Fruit fly (Drosophila melanogaster) whole organism, embryonic: Measurements from ENCODE around the gene amos.
A peak's percentile ranks its signal among the peaks of the same experiment; 100 is the strongest.

Source experiments
- Antp ChIP-seq: fragments of 200-800 bp; sonication (Bioruptor generic); optimal IDR thresholded peaks from 3 replicates; lab custom pipeline; 2016; ENCODE audit warnings: missing biosample characterization, missing genetic modification characterization
- CG11093 ChIP-seq: fragments of 200-800 bp; sonication (Bioruptor generic); IDR thresholded peaks from 3 replicates; pipeline ENCODE4 v1.3.6; 2022; ENCODE audit warnings: missing biosample characterization, missing genetic modification characterization
- CG11398 ChIP-seq: fragments of 200-800 bp; sonication (Bioruptor generic); optimal IDR thresholded peaks from 2 replicates; lab custom pipeline; 2016; ENCODE audit warnings: missing biosample characterization, missing genetic modification characterization
- CG1602 ChIP-seq: fragments of 200-800 bp; sonication (Bioruptor generic); optimal IDR thresholded peaks from 3 replicates; lab custom pipeline; 2016; ENCODE audit warnings: missing biosample characterization, missing genetic modification characterization
- CG17328 ChIP-seq: fragments of 200-800 bp; sonication (Bioruptor generic); IDR thresholded peaks from 2 replicates; pipeline ENCODE4 v1.3.6; 2022; ENCODE audit warnings: missing biosample characterization, missing genetic modification characterization
- CG2202 ChIP-seq: fragments of 200-800 bp; sonication (Bioruptor generic); optimal IDR thresholded peaks from 2 replicates; lab custom pipeline; 2018; ENCODE audit warnings: missing biosample characterization, mild to moderate bottlenecking, missing genetic modification characterization
- CG30020 ChIP-seq: fragments of 200-800 bp; optimal IDR thresholded peaks from 2 replicates; lab custom pipeline; 2019; ENCODE audit warnings: missing biosample characterization, mild to moderate bottlenecking, missing genetic modification characterization, moderate library complexity
- CG6689 ChIP-seq: fragments of 200-800 bp; sonication (Bioruptor generic); IDR thresholded peaks from 2 replicates; pipeline ENCODE4 v1.3.6; 2022; ENCODE audit warnings: missing biosample characterization, missing genetic modification characterization
- CG7556 ChIP-seq: fragments of 200-800 bp; sonication (Bioruptor generic); optimal IDR thresholded peaks from 2 replicates; lab custom pipeline; 2017; ENCODE audit warnings: missing biosample characterization, mild to moderate bottlenecking, missing genetic modification characterization
- CG7745 ChIP-seq: fragments of 200-800 bp; sonication (Bioruptor generic); optimal IDR thresholded peaks from 2 replicates; lab custom pipeline; 2018; ENCODE audit warnings: missing biosample characterization, mild to moderate bottlenecking, missing genetic modification characterization, moderate library complexity
- CG8290 ChIP-seq, 3 experiments: fragments of 200-800 bp; sonication (Bioruptor generic); optimal IDR thresholded peaks; 2 replicates each; lab custom pipeline; 2016 to 2019; ENCODE audit warnings: missing biosample characterization in 3 of 3, missing genetic modification characterization in 3 of 3, mild to moderate bottlenecking in 2 of 3, moderate library complexity in 1 of 3
- CG9797 ChIP-seq: fragments of 200-800 bp; sonication (Bioruptor generic); optimal IDR thresholded peaks from 3 replicates; lab custom pipeline; 2018; ENCODE audit warnings: missing biosample characterization, mild to moderate bottlenecking, missing genetic modification characterization
- CG9817 ChIP-seq: fragments of 200-800 bp; sonication (Bioruptor generic); optimal IDR thresholded peaks from 2 replicates; lab custom pipeline; 2018; ENCODE audit warnings: missing biosample characterization, mild to moderate bottlenecking, missing genetic modification characterization, moderate library complexity
- D19A ChIP-seq: fragments of 200-800 bp; optimal IDR thresholded peaks from 3 replicates; lab custom pipeline; 2019; ENCODE audit warnings: missing biosample characterization, mild to moderate bottlenecking, missing genetic modification characterization, moderate library complexity
- Drgx ChIP-seq: fragments of 200-800 bp; sonication (Bioruptor generic); IDR thresholded peaks from 2 replicates; pipeline ENCODE4 v1.3.6; 2022; ENCODE audit warnings: missing biosample characterization, missing genetic modification characterization
- Ets65A ChIP-seq: fragments of 200-800 bp; sonication (Bioruptor generic); peaks from one replicate; lab custom pipeline; 2016; ENCODE audit warnings: missing biosample characterization, missing genetic modification characterization
- Fer3 ChIP-seq: fragments of 200-800 bp; sonication (Bioruptor generic); optimal IDR thresholded peaks from 2 replicates; lab custom pipeline; 2018; ENCODE audit warnings: missing biosample characterization, mild to moderate bottlenecking, missing genetic modification characterization, moderate library complexity
- Hey ChIP-seq: fragments of 200-800 bp; sonication (Bioruptor generic); optimal IDR thresholded peaks from 3 replicates; lab custom pipeline; 2018; ENCODE audit warnings: missing biosample characterization, mild to moderate bottlenecking, missing genetic modification characterization
- HmgD ChIP-seq: fragments of 200-800 bp; sonication (Bioruptor generic); optimal IDR thresholded peaks from 3 replicates; lab custom pipeline; 2016; ENCODE audit warnings: missing biosample characterization, missing genetic modification characterization
- HmgZ ChIP-seq: fragments of 200-800 bp; sonication (Bioruptor generic); optimal IDR thresholded peaks from 2 replicates; lab custom pipeline; 2018; ENCODE audit warnings: missing biosample characterization, mild to moderate bottlenecking, missing genetic modification characterization
- Hmr ChIP-seq: fragments of 200-800 bp; sonication (Bioruptor generic); optimal IDR thresholded peaks from 3 replicates; lab custom pipeline; 2017; ENCODE audit warnings: mild to moderate bottlenecking, missing biosample characterization, missing genetic modification reagents, missing genetic modification characterization
- NfI ChIP-seq: fragments of 200-800 bp; sonication (Bioruptor generic); optimal IDR thresholded peaks from 3 replicates; lab custom pipeline; 2018; ENCODE audit warnings: missing biosample characterization, mild to moderate bottlenecking, missing genetic modification characterization, moderate library complexity
- Ptx1 ChIP-seq: fragments of 200-800 bp; sonication (Bioruptor generic); IDR thresholded peaks from 2 replicates; pipeline ENCODE4 v1.3.6; 2022; ENCODE audit warnings: missing biosample characterization, missing genetic modification characterization
- Taf1 ChIP-seq: fragments of 200-800 bp; sonication (Bioruptor generic); IDR thresholded peaks from 2 replicates; pipeline ENCODE4 v1.3.6; 2022; ENCODE audit warnings: missing biosample characterization, missing genetic modification characterization
- abd-A ChIP-seq: fragments of 200-800 bp; sonication (Bioruptor generic); optimal IDR thresholded peaks from 3 replicates; lab custom pipeline; 2019; ENCODE audit warnings: missing biosample characterization, mild to moderate bottlenecking, missing genetic modification characterization, moderate library complexity
- amos ChIP-seq: fragments of 200-800 bp; sonication (Bioruptor generic); IDR thresholded peaks from 2 replicates; pipeline ENCODE4 v1.3.6; 2022; ENCODE audit warnings: missing biosample characterization, missing genetic modification characterization; ENCODE audit not compliant: partially characterized antibody
- ase ChIP-seq: fragments of 200-800 bp; sonication (Bioruptor generic); IDR thresholded peaks from 3 replicates; pipeline ENCODE4 v1.3.6; 2022; ENCODE audit warnings: missing biosample characterization, missing genetic modification characterization
- chif ChIP-seq, 2 experiments: fragments of 200-800 bp; sonication (Bioruptor generic); optimal IDR thresholded peaks; 3 replicates each; lab custom pipeline; 2016; ENCODE audit warnings: missing biosample characterization in 2 of 2, missing genetic modification characterization in 2 of 2
- chinmo ChIP-seq: fragments of 200-800 bp; sonication (Bioruptor generic); IDR thresholded peaks from 4 replicates; pipeline ENCODE4 v1.3.6; 2022; ENCODE audit warnings: missing biosample characterization, missing genetic modification characterization; ENCODE audit not compliant: partially characterized antibody
- chn ChIP-seq: fragments of 200-800 bp; sonication (Bioruptor generic); optimal IDR thresholded peaks from 2 replicates; lab custom pipeline; 2016; ENCODE audit warnings: missing biosample characterization, missing genetic modification characterization
- dan ChIP-seq: fragments of 200-800 bp; sonication (Bioruptor generic); IDR thresholded peaks from 2 replicates; pipeline ENCODE4 v1.3.6; 2022; ENCODE audit warnings: missing biosample characterization, missing genetic modification characterization
- dm ChIP-seq: fragments of 200-800 bp; sonication (Bioruptor generic); optimal IDR thresholded peaks from 3 replicates; lab custom pipeline; 2016; ENCODE audit warnings: missing biosample characterization, missing genetic modification characterization
- exex ChIP-seq: fragments of 200-800 bp; sonication (Bioruptor generic); optimal IDR thresholded peaks from 4 replicates; lab custom pipeline; 2018; ENCODE audit warnings: missing biosample characterization, mild to moderate bottlenecking, missing genetic modification characterization, moderate library complexity
- fd64A ChIP-seq: fragments of 200-800 bp; sonication (Bioruptor generic); optimal IDR thresholded peaks from 3 replicates; lab custom pipeline; 2018; ENCODE audit warnings: missing biosample characterization, mild to moderate bottlenecking, missing genetic modification characterization
- gem ChIP-seq: fragments of 200-800 bp; sonication (Bioruptor generic); optimal IDR thresholded peaks from 2 replicates; lab custom pipeline; 2019; ENCODE audit warnings: missing biosample characterization, mild to moderate bottlenecking, missing genetic modification characterization, moderate library complexity
- gsb-n ChIP-seq: fragments of 200-800 bp; sonication (Bioruptor generic); optimal IDR thresholded peaks from 3 replicates; lab custom pipeline; 2018; ENCODE audit warnings: missing biosample characterization, mild to moderate bottlenecking, missing genetic modification characterization
- gt ChIP-seq: fragments of 200-800 bp; sonication (Bioruptor generic); IDR thresholded peaks from 2 replicates; pipeline ENCODE4 v1.3.6; 2022; ENCODE audit warnings: missing biosample characterization, missing genetic modification characterization
- hkb ChIP-seq, 2 experiments: fragments of 200-800 bp in 1 of 2; fragments of >200 bp in 1 of 2; sonication (Bioruptor generic) in 1 of 2; IDR thresholded peaks in 1 of 2; optimal IDR thresholded peaks in 1 of 2; 2 replicates each; pipeline versions ENCODE4 v1.3.6 to Lab custom; 2017 to 2022; ENCODE audit warnings: missing biosample characterization in 1 of 2, missing genetic modification characterization in 1 of 2
- jigr1 ChIP-seq: fragments of 200-800 bp; sonication (Bioruptor generic); IDR thresholded peaks from 3 replicates; pipeline ENCODE4 v1.3.6; 2022; ENCODE audit warnings: missing biosample characterization, missing genetic modification characterization
- lola ChIP-seq, 3 experiments: fragments of >200 bp in 2 of 3; fragments of 200-800 bp in 1 of 3; sonication (Bioruptor generic) in 1 of 3; optimal IDR thresholded peaks; 2 replicates each; lab custom pipeline; 2017 to 2019; ENCODE audit warnings: missing biosample characterization in 3 of 3, missing genetic modification characterization in 3 of 3, mild to moderate bottlenecking in 1 of 3, moderate library complexity in 1 of 3
- mam ChIP-seq: fragments of 200-800 bp; sonication (Bioruptor generic); optimal IDR thresholded peaks from 3 replicates; lab custom pipeline; 2016; ENCODE audit warnings: missing biosample characterization, missing genetic modification characterization
- nau ChIP-seq: fragments of 200-800 bp; sonication (Bioruptor generic); optimal IDR thresholded peaks from 3 replicates; lab custom pipeline; 2017; ENCODE audit warnings: missing biosample characterization, mild to moderate bottlenecking, missing genetic modification characterization, missing genetic modification reagents
- org-1 ChIP-seq: fragments of 200-800 bp; sonication (Bioruptor generic); optimal IDR thresholded peaks from 2 replicates; lab custom pipeline; 2017; ENCODE audit warnings: missing biosample characterization, missing genetic modification characterization
- scrt ChIP-seq: fragments of 200-800 bp; sonication (Bioruptor generic); optimal IDR thresholded peaks from 2 replicates; lab custom pipeline; 2018; ENCODE audit warnings: missing biosample characterization, mild to moderate bottlenecking, missing genetic modification characterization, moderate library complexity
- sens-2 ChIP-seq: fragments of 200-800 bp; sonication (Bioruptor generic); IDR thresholded peaks from 2 replicates; pipeline ENCODE4 v1.3.6; 2022; ENCODE audit warnings: missing biosample characterization, missing genetic modification characterization
- slp2 ChIP-seq: fragments of 200-800 bp; sonication (Bioruptor generic); optimal IDR thresholded peaks from 2 replicates; lab custom pipeline; 2016; ENCODE audit warnings: missing biosample characterization, missing genetic modification characterization
- sqz ChIP-seq: fragments of 200-800 bp; sonication (Bioruptor generic); optimal IDR thresholded peaks from 3 replicates; lab custom pipeline; 2018; ENCODE audit warnings: missing biosample characterization, mild to moderate bottlenecking, missing genetic modification characterization
- stc ChIP-seq: fragments of 200-800 bp; sonication (Bioruptor generic); IDR thresholded peaks from 2 replicates; pipeline ENCODE4 v1.3.6; 2022; ENCODE audit warnings: missing biosample characterization, missing genetic modification characterization
- trem ChIP-seq: fragments of 200-800 bp; optimal IDR thresholded peaks from 3 replicates; lab custom pipeline; 2019; ENCODE audit warnings: missing biosample characterization, mild to moderate bottlenecking, missing genetic modification characterization, moderate library complexity
- tx ChIP-seq: fragments of 200-800 bp; sonication (Bioruptor generic); optimal IDR thresholded peaks from 2 replicates; lab custom pipeline; 2016; ENCODE audit warnings: missing biosample characterization, missing genetic modification characterization

amos gene

dm6 chr2L:18561522-18562119 lies 35.1 kb downstream of the amos start (continued):
- no peak for TF ChIP-seq lola (GFP tag; optimal IDR thresholded peaks at IDR 0.05; lab: Kevin White, UChicago)
- TF ChIP-seq gsb-n (tag; lab: Kevin White, UChicago): no peak
- peak; percentile 8 for TF ChIP-seq nau (GFP tag; lab: Kevin White, UChicago)
- no peak for TF ChIP-seq ase
- TF ChIP-seq org-1: no peak
- no peak for TF ChIP-seq slp2 (GFP tag; lab: Kevin White, UChicago)
- TF ChIP-seq sens-2: no peak
- no peak for TF ChIP-seq gem (tag; lab: Kevin White, UChicago)
- no peak for TF ChIP-seq CG1602
- TF ChIP-seq trem (tag; lab: Kevin White, UChicago): no peak
- TF ChIP-seq CG7556: no peak
- TF ChIP-seq gt: no peak
- TF ChIP-seq stc: 0 out of 2 replicates have a peak, but pooled peaks have one; percentile 6
- TF ChIP-seq sqz (GFP tag; lab: Kevin White, UChicago): no peak
- no peak for TF ChIP-seq Hmr (GFP tag; lab: Kevin White, UChicago)
- TF ChIP-seq HmgD (GFP tag; lab: Kevin White, UChicago): no peak
- no peak for TF ChIP-seq jigr1 (GFP tag; lab: Robert Waterston, UW)
- no peak for TF ChIP-seq Drgx (GFP tag; lab: Robert Waterston, UW)
- TF ChIP-seq CG11093 (GFP tag; lab: Robert Waterston, UW): no peak
- no peak for TF ChIP-seq dm (GFP tag; lab: Kevin White, UChicago)

DNA sequence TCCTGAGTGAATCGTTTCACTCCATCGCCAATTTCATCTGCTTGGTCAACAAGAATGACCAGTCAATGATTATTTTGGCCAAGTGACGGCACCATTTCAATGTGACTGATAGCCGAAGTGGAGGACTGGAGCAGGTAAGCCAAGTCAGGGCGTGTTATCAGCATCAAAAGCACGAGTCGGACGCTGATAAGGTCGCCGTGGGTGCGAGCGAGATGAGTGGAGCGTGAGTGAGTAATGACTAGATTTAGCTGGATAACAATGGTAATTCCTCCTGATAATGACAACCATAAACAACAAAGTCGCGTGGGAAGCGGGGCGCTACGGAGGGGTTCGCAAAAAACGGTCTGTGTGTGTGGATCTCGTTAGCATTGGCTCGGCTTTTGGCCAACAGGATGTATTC lies 35.7 kb downstream of the amos start:
- no peak for TF ChIP-seq D19A
- no peak for TF ChIP-seq dan (GFP tag; lab: Robert Waterston, UW)
- TF ChIP-seq Antp (GFP tag; lab: Kevin White, UChicago): no peak
- TF ChIP-seq abd-A: no peak
- no peak for TF ChIP-seq CG30020 (tag; lab: Kevin White, UChicago)
- no peak for TF ChIP-seq CG17328 (GFP tag; lab: Robert Waterston, UW)
- no peak for TF ChIP-seq NfI (GFP tag; lab: Kevin White, UChicago)
- no peak for TF ChIP-seq CG6689 (GFP tag; lab: Robert Waterston, UW)
- TF ChIP-seq CG11398 (GFP tag; lab: Kevin White, UChicago): no peak
- no peak for TF ChIP-seq scrt
- no peak for TF ChIP-seq CG9817 (tag; lab: Kevin White, UChicago)
- no peak for TF ChIP-seq chn (GFP tag; lab: Kevin White, UChicago)
- TF ChIP-seq mam (GFP tag; lab: Kevin White, UChicago): no peak
- TF ChIP-seq Hey (tag; lab: Kevin White, UChicago): peak; percentile 26
- TF ChIP-seq CG7745 (tag; lab: Kevin White, UChicago): no peak
- no peak for TF ChIP-seq amos (GFP tag; lab: Robert Waterston, UW)
- TF ChIP-seq CG9797 (GFP tag; lab: Kevin White, UChicago): no peak
- TF ChIP-seq fd64A (GFP tag; lab: Kevin White, UChicago): no peak
- no peak for TF ChIP-seq CG2202 (tag; lab: Kevin White, UChicago)
- TF ChIP-seq Fer3 (tag; lab: Kevin White, UChicago): no peak
- TF ChIP-seq Hmr (GFP tag; lab: Kevin White, UChicago): no peak
- TF ChIP-seq Ets65A (GFP tag; lab: Kevin White, UChicago): peak; percentile 33
- 0 out of 2 replicates have a peak, but pooled peaks have one; percentile 6 for TF ChIP-seq Ptx1 (GFP tag; lab: Robert Waterston, UW)
- TF ChIP-seq chif (GFP tag; optimal IDR thresholded peaks at IDR 0.05; lab: Kevin White, UChicago): no peak
- TF ChIP-seq exex: peak; percentile 76
- no peak for TF ChIP-seq tx
- no peak for TF ChIP-seq hkb (optimal IDR thresholded peaks at IDR 0.05; lab: Kevin White, UChicago)
- no peak for TF ChIP-seq hkb (GFP tag; IDR thresholded peaks at IDR 0.05; lab: Robert Waterston, UW)
- TF ChIP-seq CG8290 (GFP tag; optimal IDR thresholded peaks at IDR 0.05; lab: Kevin White, UChicago): no peak
- peak in 1 of 2 experiments; percentile 0 for TF ChIP-seq CG8290 (tag; optimal IDR thresholded peaks at IDR 0.05; lab: Kevin White, UChicago)
- TF ChIP-seq chinmo (GFP tag; lab: Robert Waterston, UW): no peak
- TF ChIP-seq HmgZ: peak; percentile 17
- TF ChIP-seq Taf1 (GFP tag; lab: Robert Waterston, UW): no peak
